Fruit fly (Drosophila melanogaster): ENCODE measurements around the gene p38a.

The p38a gene

DNA sequence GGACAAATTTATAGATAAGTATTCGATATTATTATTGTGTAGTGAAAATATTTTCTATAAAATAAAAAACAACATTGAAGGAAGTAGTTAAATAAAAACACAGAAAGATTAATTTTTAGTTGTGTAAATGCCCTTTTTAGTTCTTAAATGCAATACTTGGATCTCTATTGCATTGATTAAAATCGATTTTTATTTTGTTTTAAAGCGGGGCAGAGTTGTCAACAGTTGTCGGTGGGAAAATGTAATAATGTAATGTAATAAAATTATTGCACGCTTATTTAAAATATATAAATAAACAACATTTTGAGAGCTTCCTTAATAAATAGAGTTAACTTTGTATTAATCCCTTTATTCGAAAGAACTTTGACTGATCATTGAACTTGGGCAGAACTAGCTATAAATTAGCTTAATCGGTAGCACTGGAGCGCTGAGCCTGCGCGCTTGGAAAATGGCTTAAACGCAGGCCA lies 11.5 kb upstream of the p38a start, which contains the start of gene Apc2 (continued):
- TF ChIP-seq HmgZ (tag; optimal IDR thresholded peaks at IDR 0.05) = peak; percentile 35
- TF ChIP-seq ase (GFP tag; IDR thresholded peaks at IDR 0.05) = peak; percentile 35; the same call in 2 of the 3 replicates
- peak; percentile 79 for TF ChIP-seq Ets65A (GFP tag)
- peak; percentile 46 for TF ChIP-seq CG10147 (GFP tag; optimal IDR thresholded peaks at IDR 0.05)
- no peak for TF ChIP-seq CG7372 (GFP tag; IDR thresholded peaks at IDR 0.05)
- TF ChIP-seq Hr39 (optimal IDR thresholded peaks at IDR 0.05) = no peak
- peak; percentile 58 for TF ChIP-seq CG17359 (tag; optimal IDR thresholded peaks at IDR 0.05)
- peak; percentile 61 for TF ChIP-seq CG18476 (GFP tag; optimal IDR thresholded peaks at IDR 0.05)
- TF ChIP-seq HLH4C (GFP tag; IDR thresholded peaks at IDR 0.05; ENCODE audit: partially characterized antibody) = peak; percentile 27; the same call in 1 of the 3 replicates
- no peak for TF ChIP-seq eve (GFP tag; optimal IDR thresholded peaks at IDR 0.05)
- TF ChIP-seq Dip3 (GFP tag; optimal IDR thresholded peaks at IDR 0.05) = peak; percentile 34
- TF ChIP-seq Lim3 (GFP tag; IDR thresholded peaks at IDR 0.05) = no peak
- TF ChIP-seq so (GFP tag; IDR thresholded peaks at IDR 0.05) = no peak
- TF ChIP-seq CG11456 (GFP tag; IDR thresholded peaks at IDR 0.05) = no peak
- TF ChIP-seq CG11093 (GFP tag; IDR thresholded peaks at IDR 0.05) = peak; percentile 37; the same call in 1 of the 3 replicates
- TF ChIP-seq hth (optimal IDR thresholded peaks at IDR 0.05) = no peak
- no peak for TF ChIP-seq CG4617 (GFP tag; optimal IDR thresholded peaks at IDR 0.05; ENCODE audit: borderline replicate concordance)
- no peak for TF ChIP-seq her (GFP tag; optimal IDR thresholded peaks at IDR 0.05)
- peak; percentile 51 for TF ChIP-seq CG12942 (GFP tag; optimal IDR thresholded peaks at IDR 0.05)
- TF ChIP-seq CG34422 (GFP tag; IDR thresholded peaks at IDR 0.05) = peak; percentile 67; the same call in 2 of the 3 replicates
- TF ChIP-seq Hsf (GFP tag; optimal IDR thresholded peaks at IDR 0.05) = peak; percentile 52
- TF ChIP-seq zf30C (GFP tag; optimal IDR thresholded peaks at IDR 0.05) = no peak
- TF ChIP-seq sqz (GFP tag; optimal IDR thresholded peaks at IDR 0.05) = no peak
- peak; percentile 30 for TF ChIP-seq CG10543 (GFP tag; optimal IDR thresholded peaks at IDR 0.05)
- no peak for TF ChIP-seq GATAe (GFP tag; conservative IDR thresholded peaks at IDR 0.05)
- TF ChIP-seq da (GFP tag; optimal IDR thresholded peaks at IDR 0.05) = no peak
- TF ChIP-seq chn (GFP tag; optimal IDR thresholded peaks at IDR 0.05) = no peak
- TF ChIP-seq Hr51 (GFP tag; optimal IDR thresholded peaks at IDR 0.05) = peak; percentile 3 to 65
- TF ChIP-seq ftz-f1 (GFP tag; optimal IDR thresholded peaks at IDR 0.05) = no peak
- peak; percentile 40; the same call in 1 of the 2 replicates for TF ChIP-seq CG2129 (GFP tag; IDR thresholded peaks at IDR 0.05; ENCODE audit: partially characterized antibody)
- TF ChIP-seq hkb (optimal IDR thresholded peaks at IDR 0.05) = no peak
- peak; percentile 68 for TF ChIP-seq hkb (GFP tag; IDR thresholded peaks at IDR 0.05)
- peak; percentile 57 for TF ChIP-seq zen (tag; optimal IDR thresholded peaks at IDR 0.05)
- no peak for TF ChIP-seq corto (GFP tag; optimal IDR thresholded peaks at IDR 0.05)
- peak; percentile 73 for TF ChIP-seq ewg (GFP tag; optimal IDR thresholded peaks at IDR 0.05)
- no peak for TF ChIP-seq Lpt (GFP tag; optimal IDR thresholded peaks at IDR 0.05)
- TF ChIP-seq CG7556 (GFP tag; optimal IDR thresholded peaks at IDR 0.05) = peak; percentile 60
- TF ChIP-seq Dip2 (GFP tag; IDR thresholded peaks at IDR 0.05) = no peak
- TF ChIP-seq tio (GFP tag; optimal IDR thresholded peaks at IDR 0.05) = no peak
- no peak for TF ChIP-seq CG8089 (GFP tag; optimal IDR thresholded peaks at IDR 0.05)
- peak; percentile 24 for TF ChIP-seq nerfin-1 (tag; optimal IDR thresholded peaks at IDR 0.05)
- no peak for TF ChIP-seq ato (GFP tag; IDR thresholded peaks at IDR 0.05; ENCODE audit: partially characterized antibody)
- TF ChIP-seq ems (GFP tag; optimal IDR thresholded peaks at IDR 0.05) = peak; percentile 19
- TF ChIP-seq Dek (tag; optimal IDR thresholded peaks at IDR 0.05) = peak; percentile 31
- no peak for TF ChIP-seq Tbp (GFP tag; optimal IDR thresholded peaks at IDR 0.05)
- TF ChIP-seq pb (GFP tag; optimal IDR thresholded peaks at IDR 0.05) = no peak
- peak; percentile 38 to 64 for TF ChIP-seq Pdp1 (GFP tag; optimal IDR thresholded peaks at IDR 0.05)
- TF ChIP-seq CG17385 (GFP tag; optimal IDR thresholded peaks at IDR 0.05) = peak; percentile 54
- peak; percentile 48 for TF ChIP-seq Hmr (GFP tag; optimal IDR thresholded peaks at IDR 0.05)
- TF ChIP-seq Kr (GFP tag; optimal IDR thresholded peaks at IDR 0.05) = no peak
- TF ChIP-seq Mrtf (GFP tag; IDR thresholded peaks at IDR 0.05) = no peak
- TF ChIP-seq CG14965 (GFP tag; optimal IDR thresholded peaks at IDR 0.05; ENCODE audit: borderline replicate concordance) = no peak
